Fruit fly (Drosophila melanogaster): ENCODE data around the gene CG3841.

DNA sequence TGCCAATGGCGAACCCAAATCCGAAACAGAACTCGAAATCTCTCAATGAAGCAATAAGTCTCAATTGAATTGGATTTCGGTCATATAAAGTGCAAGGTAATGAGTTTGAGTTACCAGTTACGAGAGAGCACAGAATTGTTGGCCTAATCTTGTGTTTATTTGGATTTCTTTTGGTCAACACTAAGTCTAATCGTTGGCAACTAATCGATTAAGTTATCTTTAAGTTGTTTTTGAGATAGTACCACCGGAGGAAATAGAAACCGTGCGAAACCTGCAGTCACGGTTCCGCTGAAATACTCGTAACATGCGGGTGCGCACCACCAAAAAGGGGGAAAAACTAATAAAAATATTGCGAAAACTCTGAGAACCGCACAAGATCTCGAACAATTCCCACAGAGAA is at the start of gene CG3841:
- TF ChIP-seq Sin3A (optimal IDR thresholded peaks at IDR 0.05) (no peak), h (optimal IDR thresholded peaks at IDR 0.05) (no peak)
